Fruit fly (Drosophila melanogaster): Measurements from ENCODE around the gene Mpi.

The Mpi gene

DNA sequence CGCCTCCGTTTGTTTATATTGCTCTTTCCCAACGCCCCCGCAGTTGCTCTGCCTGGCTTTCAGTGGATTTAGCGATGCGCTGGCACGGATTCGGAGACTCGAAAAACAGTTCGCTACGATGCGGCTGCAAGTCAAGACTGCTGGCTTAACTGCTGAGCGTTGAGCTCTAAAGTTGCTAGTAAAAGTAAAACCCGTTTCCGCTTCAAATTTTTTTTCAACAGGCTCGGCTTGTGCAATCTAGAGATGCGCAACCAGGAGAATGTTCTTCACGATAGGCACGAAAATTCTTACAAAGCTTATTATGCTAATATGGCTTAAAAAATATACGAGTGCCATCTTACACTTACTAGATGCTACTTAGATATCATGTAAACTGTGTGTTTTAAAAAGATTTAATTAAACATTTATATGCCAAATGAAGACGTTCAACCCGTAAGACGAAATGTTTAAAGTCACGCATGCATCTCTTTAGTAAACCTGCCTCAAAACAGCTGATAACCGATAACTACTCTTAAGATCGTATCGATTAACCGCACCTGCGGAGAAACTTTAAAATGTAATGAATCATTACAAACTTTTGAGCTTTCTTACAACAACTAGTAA lies 12.0 kb upstream of the Mpi start, which contains the start of gene CG12948 (continued):
- TF ChIP-seq CG7839 (tag; optimal IDR thresholded peaks at IDR 0.05) (no peak), crol (GFP tag; IDR thresholded peaks at IDR 0.05) (no peak), sens (GFP tag) (peak; percentile 90), crp (GFP tag; optimal IDR thresholded peaks at IDR 0.05) (peak; percentile 38 to 86), cad (GFP tag; optimal IDR thresholded peaks at IDR 0.05) (no peak), YL-1 (GFP tag; optimal IDR thresholded peaks at IDR 0.05) (peak; percentile 45), CG6854 (GFP tag; optimal IDR thresholded peaks at IDR 0.05) (no peak), fu2 (GFP tag; optimal IDR thresholded peaks at IDR 0.05) (peak; percentile 3), ato (GFP tag; IDR thresholded peaks at IDR 0.05; ENCODE audit: partially characterized antibody) (peak; percentile 63; the same call in 1 of the 2 replicates), Six4 (GFP tag; optimal IDR thresholded peaks at IDR 0.05) (no peak), Dp (GFP tag; optimal IDR thresholded peaks at IDR 0.05) (no peak), Dip2 (GFP tag; IDR thresholded peaks at IDR 0.05) (no peak), CG10431 (GFP tag; optimal IDR thresholded peaks at IDR 0.05) (no peak), Myb (GFP tag; optimal IDR thresholded peaks at IDR 0.05) (peak; percentile 7), CG11695 (GFP tag; IDR thresholded peaks at IDR 0.05) (no peak), crc (GFP tag; optimal IDR thresholded peaks at IDR 0.05) (peak; percentile 29), CG9215 (GFP tag; IDR thresholded peaks at IDR 0.05) (0 out of 2 replicates have a peak, but pooled peaks have one; percentile 44), ewg (GFP tag; optimal IDR thresholded peaks at IDR 0.05) (no peak), CG1529 (GFP tag; optimal IDR thresholded peaks at IDR 0.05) (peak; percentile 13), ATbp (GFP tag; optimal IDR thresholded peaks at IDR 0.05) (no peak), CG4707 (GFP tag; optimal IDR thresholded peaks at IDR 0.05) (no peak), NfI (GFP tag; optimal IDR thresholded peaks at IDR 0.05) (no peak), CG15601 (tag; optimal IDR thresholded peaks at IDR 0.05) (no peak), Doc3 (GFP tag; IDR thresholded peaks at IDR 0.05; ENCODE audit: partially characterized antibody) (peak; percentile 98), HLH4C (GFP tag; IDR thresholded peaks at IDR 0.05; ENCODE audit: partially characterized antibody) (peak; percentile 79), psq (GFP tag; optimal IDR thresholded peaks at IDR 0.05) (no peak), sim (GFP tag; IDR thresholded peaks at IDR 0.05) (no peak), CG11247 (GFP tag; IDR thresholded peaks at IDR 0.05) (peak; percentile 18; the same call in 1 of the 2 replicates), nau (GFP tag; optimal IDR thresholded peaks at IDR 0.05) (no peak), wdn (GFP tag; IDR thresholded peaks at IDR 0.05) (no peak), CG6765 (GFP tag; optimal IDR thresholded peaks at IDR 0.05) (no peak), eve (GFP tag; optimal IDR thresholded peaks at IDR 0.05) (no peak), CG11696 (GFP tag; IDR thresholded peaks at IDR 0.05) (no peak), C15 (GFP tag; IDR thresholded peaks at IDR 0.05) (no peak), Max (GFP tag; optimal IDR thresholded peaks at IDR 0.05) (peak; percentile 52), CG15269 (tag; optimal IDR thresholded peaks at IDR 0.05) (no peak), tgo (GFP tag; IDR thresholded peaks at IDR 0.05) (0 out of 3 replicates have a peak, but pooled peaks have one; percentile 40), klu (GFP tag; IDR thresholded peaks at IDR 0.05) (peak; percentile 56; the same call in 1 of the 2 replicates), H15 (GFP tag; IDR thresholded peaks at IDR 0.05) (no peak), gfzf (GFP tag; optimal IDR thresholded peaks at IDR 0.05) (no peak), CG30020 (tag; optimal IDR thresholded peaks at IDR 0.05) (peak; percentile 40), CG31365 (tag; optimal IDR thresholded peaks at IDR 0.05) (peak; percentile 19), unpg (GFP tag; optimal IDR thresholded peaks at IDR 0.05) (no peak), PHDP (tag; optimal IDR thresholded peaks at IDR 0.05) (peak; percentile 64), CG8924 (tag; optimal IDR thresholded peaks at IDR 0.05) (peak; percentile 64), MESR4 (GFP tag; optimal IDR thresholded peaks at IDR 0.05) (peak; percentile 82), CG6654 (GFP tag; optimal IDR thresholded peaks at IDR 0.05) (no peak), pan (optimal IDR thresholded peaks at IDR 0.05) (no peak), pan (GFP tag; optimal IDR thresholded peaks at IDR 0.05 in 1 of 2, IDR thresholded peaks at IDR 0.05 in 1 of 2) (no peak), CG8765 (GFP tag; IDR thresholded peaks at IDR 0.05) (no peak)

Measured in whole organism, embryonic.